Worm (Caenorhabditis elegans): ENCODE results near the gene ZK218.11.

ZK218.11 gene

DNA sequence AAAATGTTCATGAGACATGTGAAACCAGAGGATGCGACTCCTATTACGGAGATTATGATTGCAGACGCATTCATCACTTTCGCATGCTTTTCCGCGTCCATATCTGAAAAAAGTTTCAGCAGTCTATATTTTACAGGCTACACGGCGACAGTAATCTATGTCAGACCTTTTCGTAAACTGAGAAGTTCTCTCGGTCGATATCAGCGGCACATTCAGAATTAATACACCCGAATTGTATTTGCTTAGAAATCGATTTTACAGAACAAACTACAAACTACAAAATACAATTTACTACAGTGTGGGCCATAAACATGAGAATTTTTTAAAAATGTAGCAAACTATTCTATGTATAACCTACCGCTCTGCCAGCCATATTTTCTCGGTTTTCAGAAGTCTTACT lies 36.6 kb downstream of the ZK218.11 start, which contains the start of gene srbc-14:
Gene srbc-14 (minus strand): TSS at position 101 of the 400 bp plus-strand sequence.
- TF ChIP-seq unc-62 (GFP tag; optimal IDR thresholded peaks at IDR 0.05), result no peak

DNA sequence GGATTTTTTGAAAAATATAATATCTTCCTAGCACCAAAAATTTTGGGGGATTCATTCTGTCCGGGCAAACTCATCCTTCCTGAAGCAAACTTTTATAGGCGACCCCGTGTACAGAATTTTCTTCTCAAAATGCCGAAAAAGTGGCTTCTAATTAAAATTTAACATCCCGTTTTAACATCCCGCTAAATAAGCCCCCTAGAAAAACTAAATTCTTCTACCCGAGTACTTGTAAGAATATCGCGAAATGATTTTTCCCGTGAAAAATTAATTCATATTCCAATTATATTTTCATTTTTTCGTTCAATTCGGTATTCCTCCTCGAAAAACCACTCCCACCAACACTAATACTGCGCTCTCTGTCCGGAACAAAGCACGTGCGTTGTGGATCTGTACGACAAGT lies 39.4 kb downstream of the ZK218.11 start, which contains the start of gene T05E12.8:
Gene T05E12.8 (plus strand): TSS at position 301 of the 400 bp plus-strand sequence.
- no peak for TF ChIP-seq unc-62 (GFP tag; optimal IDR thresholded peaks at IDR 0.05)

DNA sequence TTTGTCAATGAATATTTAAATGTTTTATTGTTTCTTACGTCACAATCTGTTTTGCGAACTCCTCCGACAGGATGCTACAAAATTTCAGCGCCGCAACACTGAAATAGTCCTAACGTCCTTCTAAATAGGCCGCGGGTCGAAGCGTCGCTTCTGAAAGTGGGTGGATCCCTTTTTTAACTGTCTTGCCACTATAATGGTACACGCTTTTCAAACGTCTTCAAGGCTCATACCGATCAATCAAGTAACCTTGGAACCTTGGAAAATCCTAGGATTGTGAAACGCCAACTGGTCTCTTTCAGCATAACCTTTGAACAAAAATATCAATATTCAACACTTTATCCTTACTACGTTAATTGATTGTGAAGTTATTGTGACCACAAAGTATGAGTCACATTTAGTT lies 41.6 kb downstream of the ZK218.11 start:
- TF ChIP-seq unc-62 (GFP tag; optimal IDR thresholded peaks at IDR 0.05), result no peak

DNA sequence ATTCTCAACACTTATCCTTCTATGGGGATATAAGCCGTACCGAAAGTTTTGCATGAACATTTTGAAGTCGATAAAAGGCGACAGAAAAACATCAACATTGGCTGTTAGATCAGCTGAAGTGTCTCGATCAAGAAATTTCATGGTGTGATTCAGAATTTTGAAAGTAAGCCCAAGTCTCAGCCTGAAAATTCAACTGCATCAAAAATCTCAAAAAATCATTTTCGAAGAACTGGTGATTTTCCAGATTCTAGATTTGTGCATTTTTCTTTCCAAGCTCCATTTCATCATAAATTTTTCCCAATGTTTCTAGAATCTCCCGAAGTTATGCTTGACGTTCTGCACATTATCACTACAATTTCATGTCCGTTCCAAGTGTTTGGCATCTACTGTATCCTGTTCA lies 43.5 kb downstream of the ZK218.11 start, which contains the start of gene srh-255:
Gene srh-255 (plus strand): TSS at position 301 of the 400 bp plus-strand sequence.
- TF ChIP-seq unc-62 (GFP tag; optimal IDR thresholded peaks at IDR 0.05), result no peak

DNA sequence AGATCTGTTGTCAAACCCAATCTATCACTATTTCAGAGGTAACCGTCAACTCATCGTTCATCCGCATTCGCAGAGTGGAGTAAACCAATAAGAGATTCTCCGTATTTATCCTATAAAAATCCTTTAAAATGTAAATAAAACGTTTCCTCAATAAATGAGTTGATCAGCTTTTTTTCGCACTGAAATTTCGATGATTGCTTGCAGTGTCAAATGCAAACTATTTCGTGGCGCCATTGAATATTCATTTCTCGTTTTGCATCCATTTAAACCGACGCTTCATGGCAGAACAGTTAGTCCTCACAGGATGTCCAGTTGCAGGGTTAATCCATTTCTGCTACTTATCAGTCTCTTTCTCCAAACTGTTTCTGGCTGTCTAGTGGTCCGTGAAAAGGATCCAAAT lies 46.6 kb downstream of the ZK218.11 start, which contains the start of gene F28B1.9:
Gene F28B1.9 (plus strand): TSS at position 301 of the 400 bp plus-strand sequence.
- no peak for TF ChIP-seq unc-62 (GFP tag; optimal IDR thresholded peaks at IDR 0.05)

DNA sequence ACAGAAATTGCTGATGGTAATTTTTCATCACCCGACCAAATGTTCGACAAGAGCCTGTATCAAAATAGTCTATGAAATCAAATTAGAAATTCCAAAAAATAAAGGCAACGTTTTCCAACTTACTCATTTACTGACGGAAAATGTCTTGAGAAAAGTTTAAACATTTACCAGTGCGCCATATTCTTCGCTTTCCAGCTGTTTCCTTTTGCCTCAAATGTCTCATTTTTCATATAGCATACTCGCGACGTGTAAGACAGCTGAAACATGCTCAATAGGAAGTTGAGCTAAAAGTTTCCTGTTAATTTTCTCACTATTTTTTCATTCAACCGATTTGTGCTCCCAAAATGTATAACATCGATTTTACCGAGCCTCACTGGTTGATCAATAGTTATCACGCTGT lies 48.2 kb downstream of the ZK218.11 start, which contains the start of gene sri-66:
Gene sri-66 (plus strand): TSS at position 301 of the 400 bp plus-strand sequence.
- TF ChIP-seq unc-62 (GFP tag; optimal IDR thresholded peaks at IDR 0.05), result no peak

All from whole organism, dauer.